Fruit fly (Drosophila melanogaster) whole organism, wandering third instar larva: ENCODE data around the gene Tbc1d8-9.

ENCODE experiments used
- Abd-B ChIP-seq: fragments of >200 bp; optimal IDR thresholded peaks from 2 replicates; lab custom pipeline; 2017; ENCODE audit warnings: missing biosample characterization, missing genetic modification characterization
- CG32264 ChIP-seq: fragments of 200-800 bp; sonication (Bioruptor generic); optimal IDR thresholded peaks from 2 replicates; lab custom pipeline; 2016; ENCODE audit warnings: missing biosample characterization, missing genetic modification characterization
- CG9705 ChIP-seq: fragments of 200-800 bp; sonication (Bioruptor generic); optimal IDR thresholded peaks from 2 replicates; lab custom pipeline; 2018; ENCODE audit warnings: missing biosample characterization, mild to moderate bottlenecking, missing genetic modification characterization
- CrebA ChIP-seq: fragments of 200-800 bp; sonication (Bioruptor generic); optimal IDR thresholded peaks from 2 replicates; lab custom pipeline; 2016; ENCODE audit warnings: missing biosample characterization, mild to moderate bottlenecking, missing genetic modification characterization, borderline replicate concordance
- Dfd ChIP-seq: fragments of >200 bp; optimal IDR thresholded peaks from 2 replicates; lab custom pipeline; 2017; ENCODE audit warnings: missing biosample characterization, missing genetic modification characterization
- Dif ChIP-seq: fragments of 200-275, 200-300 bp; sonication (Bioruptor generic); optimal IDR thresholded peaks from 2 replicates; lab custom pipeline; 2018; ENCODE audit warnings: missing biosample characterization, missing genetic modification characterization; ENCODE audit not compliant: partially characterized antibody
- GATAd ChIP-seq: sonication (Bioruptor generic); optimal IDR thresholded peaks from 2 replicates; lab custom pipeline; 2016; ENCODE audit warnings: missing biosample characterization, missing genetic modification characterization
- HLH106 ChIP-seq: fragments of 200-800 bp; optimal IDR thresholded peaks from 3 replicates; lab custom pipeline; 2019; ENCODE audit warnings: missing biosample characterization, mild to moderate bottlenecking, missing genetic modification characterization, moderate library complexity
- Hnf4 ChIP-seq: fragments of 200-800 bp; sonication (Bioruptor generic); optimal IDR thresholded peaks from 2 replicates; lab custom pipeline; 2016; ENCODE audit warnings: missing biosample characterization, mild to moderate bottlenecking, missing genetic modification characterization
- Hr78 ChIP-seq: fragments of >200 bp; optimal IDR thresholded peaks from 2 replicates; lab custom pipeline; 2017; ENCODE audit warnings: missing biosample characterization, missing genetic modification characterization
- Hr83 ChIP-seq: fragments of 200-300 bp; sonication (Bioruptor generic); optimal IDR thresholded peaks from 2 replicates; lab custom pipeline; 2016; ENCODE audit warnings: missing biosample characterization, mild to moderate bottlenecking, missing genetic modification characterization, moderate library complexity; ENCODE audit not compliant: poor library complexity, severe bottlenecking
- Jra ChIP-seq: sonication (Bioruptor generic); optimal IDR thresholded peaks from 2 replicates; lab custom pipeline; 2016; ENCODE audit warnings: missing biosample characterization, missing genetic modification characterization
- Mio ChIP-seq: sonication (Bioruptor generic); optimal IDR thresholded peaks from 2 replicates; lab custom pipeline; 2016; ENCODE audit warnings: missing biosample characterization, missing genetic modification characterization
- Myc ChIP-seq: fragments of >200 bp; optimal IDR thresholded peaks from 2 replicates; lab custom pipeline; 2017
- N ChIP-seq: fragments of >200 bp; optimal IDR thresholded peaks from 2 replicates; lab custom pipeline; 2018; ENCODE audit warnings: missing biosample characterization, missing external identifiers, missing genetic modification characterization
- OdsH ChIP-seq: fragments of 200-800 bp; sonication (Bioruptor generic); optimal IDR thresholded peaks from 2 replicates; lab custom pipeline; 2016; ENCODE audit warnings: missing biosample characterization, mild to moderate bottlenecking, missing genetic modification characterization
- Rel ChIP-seq, 2 experiments: fragments of 200-800 bp; sonication (Bioruptor generic) in 1 of 2; optimal IDR thresholded peaks; 2 replicates in 1 of 2; 3 replicates in 1 of 2; lab custom pipeline; 2016 to 2019; ENCODE audit warnings: mild to moderate bottlenecking in 2 of 2, missing biosample characterization in 2 of 2, missing genetic modification characterization in 2 of 2, moderate library complexity in 1 of 2
- Sp1 ChIP-seq: fragments of 200-800 bp; sonication (Bioruptor generic); optimal IDR thresholded peaks from 3 replicates; lab custom pipeline; 2019; ENCODE audit warnings: missing biosample characterization, mild to moderate bottlenecking, missing genetic modification characterization, moderate library complexity
- Vsx2 ChIP-seq: fragments of 200-300, 225-300 bp; sonication (Bioruptor generic); optimal IDR thresholded peaks from 2 replicates; lab custom pipeline; 2018; ENCODE audit warnings: missing biosample characterization, missing genetic modification characterization; ENCODE audit not compliant: partially characterized antibody
- br ChIP-seq: fragments of 200-800 bp; sonication (Bioruptor generic); optimal IDR thresholded peaks from 2 replicates; lab custom pipeline; 2016; ENCODE audit warnings: missing biosample characterization, missing genetic modification characterization
- brk ChIP-seq: fragments of 200-800 bp; sonication (Bioruptor generic); optimal IDR thresholded peaks from 2 replicates; lab custom pipeline; 2016; ENCODE audit warnings: missing biosample characterization, mild to moderate bottlenecking, missing genetic modification characterization
- dl ChIP-seq, 2 experiments: fragments of 175-275, 200-275 bp in 1 of 2; fragments of 200-275 bp in 1 of 2; sonication (Bioruptor generic); optimal IDR thresholded peaks; lab custom pipeline; 2018; ENCODE audit warnings: mild to moderate bottlenecking in 2 of 2, missing biosample characterization in 2 of 2, missing genetic modification characterization in 2 of 2, moderate library complexity in 2 of 2; ENCODE audit not compliant: partially characterized antibody in 2 of 2, insufficient read depth in 1 of 2
- dmrt93B ChIP-seq: fragments of 200-800 bp; sonication (Bioruptor generic); optimal IDR thresholded peaks from 2 replicates; lab custom pipeline; 2018; ENCODE audit warnings: missing biosample characterization, mild to moderate bottlenecking, missing genetic modification characterization
- dsf ChIP-seq: sonication (Bioruptor generic); optimal IDR thresholded peaks from 2 replicates; lab custom pipeline; 2016; ENCODE audit warnings: missing biosample characterization, missing genetic modification characterization, borderline replicate concordance
- ey ChIP-seq: fragments of 200-800 bp; sonication (Bioruptor generic); optimal IDR thresholded peaks from 2 replicates; lab custom pipeline; 2016; ENCODE audit warnings: missing biosample characterization, missing genetic modification characterization
- foxo ChIP-seq, 2 experiments: fragments of 200-800 bp; sonication (Bioruptor generic); optimal IDR thresholded peaks; 2 replicates in 1 of 2; 3 replicates in 1 of 2; lab custom pipeline; 2016 to 2017; ENCODE audit warnings: missing biosample characterization in 2 of 2, missing genetic modification characterization in 2 of 2
- fru ChIP-seq: fragments of 200-800 bp; sonication (Bioruptor generic); optimal IDR thresholded peaks from 3 replicates; lab custom pipeline; 2016; ENCODE audit warnings: missing biosample characterization, mild to moderate bottlenecking, missing genetic modification characterization
- h ChIP-seq: fragments of 200-800 bp; sonication (Bioruptor generic); optimal IDR thresholded peaks from 3 replicates; lab custom pipeline; 2016; ENCODE audit warnings: missing biosample characterization, mild to moderate bottlenecking, missing genetic modification characterization
- jim ChIP-seq: fragments of 175-275, 200-325 bp; sonication (Bioruptor generic); optimal IDR thresholded peaks from 2 replicates; lab custom pipeline; 2016; ENCODE audit warnings: missing biosample characterization, mild to moderate bottlenecking, missing genetic modification characterization
- lola ChIP-seq: fragments of >200 bp; optimal IDR thresholded peaks from 2 replicates; lab custom pipeline; 2017; ENCODE audit warnings: missing biosample characterization, missing genetic modification characterization
- pan ChIP-seq: fragments of >200 bp; optimal IDR thresholded peaks from 2 replicates; lab custom pipeline; 2017
- psq ChIP-seq: fragments of 200-800 bp; sonication (Bioruptor generic); optimal IDR thresholded peaks from 3 replicates; lab custom pipeline; 2017; ENCODE audit warnings: missing biosample characterization, mild to moderate bottlenecking, missing genetic modification characterization, moderate library complexity
- rgr ChIP-seq: fragments of 200-800 bp; sonication (Bioruptor generic); optimal IDR thresholded peaks from 3 replicates; lab custom pipeline; 2016; ENCODE audit warnings: missing biosample characterization, mild to moderate bottlenecking, missing genetic modification characterization
- sage ChIP-seq: fragments of 200-800 bp; sonication (Bioruptor generic); optimal IDR thresholded peaks from 2 replicates; lab custom pipeline; 2016; ENCODE audit warnings: missing biosample characterization, mild to moderate bottlenecking, missing genetic modification characterization
- sv ChIP-seq: fragments of 200-800 bp; sonication (Bioruptor generic); optimal IDR thresholded peaks from 3 replicates; lab custom pipeline; 2016; ENCODE audit warnings: missing biosample characterization, missing genetic modification characterization
- tai ChIP-seq: sonication (Bioruptor generic); optimal IDR thresholded peaks from 2 replicates; lab custom pipeline; 2016; ENCODE audit warnings: missing biosample characterization, missing genetic modification characterization
- usp ChIP-seq: fragments of >200 bp; optimal IDR thresholded peaks from 2 replicates; lab custom pipeline; 2017; ENCODE audit warnings: missing biosample characterization, missing genetic modification characterization
- woc ChIP-seq: sonication (Bioruptor generic); optimal IDR thresholded peaks from 2 replicates; lab custom pipeline; 2016; ENCODE audit warnings: missing biosample characterization, mild to moderate bottlenecking, missing genetic modification characterization

Tbc1d8-9 gene

DNA sequence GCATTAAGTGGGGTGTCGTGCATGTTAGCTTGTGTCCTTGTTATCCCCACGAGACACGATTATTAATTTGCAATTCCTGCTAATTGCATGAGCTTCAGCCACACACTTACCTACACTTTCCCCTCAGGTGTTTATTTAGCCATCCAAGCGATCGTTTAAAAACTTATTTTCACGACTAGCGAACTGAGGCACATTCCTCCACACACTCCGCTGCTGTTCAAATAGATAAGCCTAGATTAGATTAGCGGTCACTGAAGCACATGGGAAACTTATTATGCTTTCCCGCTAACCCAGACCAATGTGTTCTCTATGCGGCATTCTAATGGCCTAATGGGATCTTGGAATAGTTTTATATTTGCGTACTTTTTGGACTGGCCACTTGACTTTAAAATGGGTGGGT lies 43.4 kb upstream of the Tbc1d8-9 start:
- TF ChIP-seq Mio (GFP tag; lab: Kevin White, UChicago): no peak
- TF ChIP-seq h (GFP tag; lab: Kevin White, UChicago): no peak
- no peak for TF ChIP-seq HLH106 (tag; lab: Kevin White, UChicago)
- TF ChIP-seq Jra: no peak

DNA sequence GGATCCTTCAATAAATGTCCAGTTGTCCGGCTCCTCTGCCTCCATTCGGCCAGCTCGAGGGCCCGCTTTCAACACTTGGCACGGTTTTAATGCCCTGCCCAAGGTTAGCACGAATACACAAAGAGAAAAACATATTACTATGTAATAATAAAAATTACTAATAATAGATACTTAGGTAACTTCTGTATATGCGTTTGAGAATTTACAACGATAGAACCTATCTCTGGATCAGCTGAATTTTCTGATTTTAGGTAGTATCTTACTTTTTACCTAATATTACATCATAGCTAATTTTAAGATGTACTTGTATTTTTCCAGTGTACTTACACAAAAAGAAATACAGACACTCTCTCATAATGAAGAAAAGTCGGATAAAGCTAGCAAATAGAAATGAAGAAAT lies 42.2 kb upstream of the Tbc1d8-9 start:
- TF ChIP-seq CrebA (GFP tag; lab: Kevin White, UChicago) (no peak), rgr (GFP tag; lab: Kevin White, UChicago) (peak; percentile 42), fru (GFP tag; lab: Kevin White, UChicago) (peak; percentile 28), OdsH (GFP tag; lab: Kevin White, UChicago) (peak; percentile 21), HLH106 (tag; lab: Kevin White, UChicago) (peak; percentile 33), h (GFP tag; lab: Kevin White, UChicago) (peak; percentile 26), foxo (GFP tag; optimal IDR thresholded peaks at IDR 0.05; lab: Kevin White, UChicago) (peak in 1 of 2 experiments; percentile 52), jim (no peak)
- TF ChIP-seq, all 38 proteins: peak for 6

DNA sequence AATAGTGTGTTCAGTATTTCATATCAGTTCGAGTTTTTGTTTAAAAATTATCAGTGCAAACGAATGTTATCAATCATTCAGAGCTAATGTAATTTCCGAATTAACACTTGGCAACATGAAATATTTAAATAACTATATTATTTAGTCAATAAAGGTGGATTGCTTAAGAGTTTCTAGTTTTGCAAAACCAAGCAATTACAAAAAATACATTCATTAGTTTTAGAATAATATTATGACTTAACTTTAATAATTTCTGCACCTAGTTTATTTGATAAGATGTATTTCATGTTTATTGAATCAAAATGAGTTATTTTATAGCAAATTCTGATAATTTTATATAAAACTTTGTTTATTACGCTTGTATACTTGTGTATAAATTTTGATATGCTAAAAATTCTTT lies 39.9 kb upstream of the Tbc1d8-9 start:
- TF ChIP-seq foxo (GFP tag; optimal IDR thresholded peaks at IDR 0.05; lab: Kevin White, UChicago) (peak in 1 of 2 experiments; percentile 1), sage (GFP tag; lab: Kevin White, UChicago) (no peak)
- TF ChIP-seq, all 38 proteins: peak for 1

DNA sequence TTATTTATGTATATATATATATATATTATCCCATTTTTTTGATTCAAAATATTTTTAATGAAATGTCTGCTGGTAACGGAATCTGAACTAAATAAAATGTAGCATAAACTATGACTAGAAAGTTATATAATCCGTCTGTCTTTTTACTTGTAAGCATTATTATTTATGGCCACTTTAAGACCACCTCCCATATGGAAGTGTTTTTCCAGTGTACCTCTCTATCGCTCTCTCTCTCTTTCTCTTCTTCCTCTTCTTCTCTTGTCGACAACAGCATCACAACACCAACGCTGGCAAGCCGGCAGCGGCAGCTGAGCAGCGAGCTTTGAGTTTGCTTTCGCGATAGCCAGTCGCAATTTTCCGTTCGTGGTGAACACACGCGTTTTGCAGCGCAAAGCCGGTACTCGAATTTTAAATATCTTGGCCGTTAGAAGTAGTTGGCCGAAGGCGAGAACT lies 38.7 kb upstream of the Tbc1d8-9 start, which contains the start of gene rgn:
rgn (plus strand) TSS at position 344 of the 453 bp plus-strand sequence.
- TF ChIP-seq Abd-B (GFP tag; lab: Kevin White, UChicago) (no peak), pan (no peak), Dfd (GFP tag; lab: Kevin White, UChicago) (no peak), br (GFP tag; lab: Kevin White, UChicago) (peak; percentile 29), ey (GFP tag; lab: Kevin White, UChicago) (peak; percentile 66), brk (GFP tag; lab: Kevin White, UChicago) (peak; percentile 3), psq (peak; percentile 86), dsf (GFP tag; lab: Kevin White, UChicago) (no peak), sage (GFP tag; lab: Kevin White, UChicago) (no peak), Rel (GFP tag; optimal IDR thresholded peaks at IDR 0.05; lab: Kevin White, UChicago) (no peak), Rel (tag; optimal IDR thresholded peaks at IDR 0.05; lab: Kevin White, UChicago) (peak; percentile 1), rgr (GFP tag; lab: Kevin White, UChicago) (peak; percentile 83), tai (no peak), fru (GFP tag; lab: Kevin White, UChicago) (peak; percentile 71), dl (GFP tag; optimal IDR thresholded peaks at IDR 0.05; lab: Kevin White, UChicago; ENCODE audit: insufficient read depth in 1 of 2, partially characterized antibody in 2 of 2) (peak; percentile 6 to 8), Jra (peak; percentile 8), CrebA (GFP tag; lab: Kevin White, UChicago) (no peak), Dif (peak; percentile 67), Hnf4 (GFP tag; lab: Kevin White, UChicago) (peak; percentile 68), Mio (GFP tag; lab: Kevin White, UChicago) (no peak), dmrt93B (GFP tag; lab: Kevin White, UChicago) (peak; percentile 72), Myc (lab: Kevin White, UChicago) (no peak), HLH106 (tag; lab: Kevin White, UChicago) (peak; percentile 84), Hr78 (GFP tag; lab: Kevin White, UChicago) (no peak), usp (GFP tag; lab: Kevin White, UChicago) (no peak), jim (no peak), h (GFP tag; lab: Kevin White, UChicago) (peak; percentile 64), Hr83 (GFP tag; lab: Kevin White, UChicago) (peak; percentile 53), OdsH (GFP tag; lab: Kevin White, UChicago) (peak; percentile 81), Vsx2 (GFP tag; lab: Kevin White, UChicago) (peak; percentile 26), N (GFP tag; lab: Kevin White, UChicago) (no peak), foxo (GFP tag; optimal IDR thresholded peaks at IDR 0.05; lab: Kevin White, UChicago) (peak in 1 of 2 experiments; percentile 86), CG9705 (peak; percentile 59), Sp1 (GFP tag; lab: Kevin White, UChicago) (peak; percentile 88), CG32264 (peak; percentile 6), woc (GFP tag; lab: Kevin White, UChicago) (peak; percentile 65), sv (GFP tag; lab: Kevin White, UChicago) (no peak), GATAd (GFP tag; lab: Kevin White, UChicago) (no peak), lola (GFP tag; lab: Kevin White, UChicago) (no peak)
